Worm (Caenorhabditis elegans) whole organism, L1 larva: ENCODE measurements around the gene twk-6.

Experiments used
- C04F5.9 ChIP-seq: sonication (generic microtip); optimal IDR thresholded peaks from 2 replicates; lab custom pipeline; 2016; ENCODE audit warnings: missing genetic modification characterization, missing compliant biosample characterization
- C34B4.2 ChIP-seq: sonication (generic microtip); optimal IDR thresholded peaks from 2 replicates; lab custom pipeline; 2017; ENCODE audit warnings: mild to moderate bottlenecking, missing genetic modification characterization, missing compliant biosample characterization
- F16B12.6 ChIP-seq: fragments of 150-350 bp; optimal IDR thresholded peaks from 2 replicates; lab custom pipeline; 2014; ENCODE audit warnings: missing biosample characterization, missing genetic modification characterization
- Y116A8C.19 ChIP-seq: sonication (generic microtip); optimal IDR thresholded peaks from 2 replicates; lab custom pipeline; 2016; ENCODE audit warnings: missing compliant biosample characterization, missing genetic modification characterization, borderline replicate concordance
- alr-1 ChIP-seq: fragments of 200-800 bp; sonication (Bioruptor generic); optimal IDR thresholded peaks from 2 replicates; lab custom pipeline; 2018; ENCODE audit warnings: borderline replicate concordance, mild to moderate bottlenecking, missing genetic modification characterization, missing compliant biosample characterization
- ama-1 ChIP-seq: fragments of 150-350 bp; optimal IDR thresholded peaks from 2 replicates; lab custom pipeline; 2014
- ceh-8 ChIP-seq: fragments of 200-800 bp; sonication (Bioruptor generic); optimal IDR thresholded peaks from 2 replicates; lab custom pipeline; 2018; ENCODE audit warnings: mild to moderate bottlenecking, missing genetic modification characterization, moderate library complexity, missing compliant biosample characterization
- ceh-88 ChIP-seq: fragments of 200-800 bp; sonication (Bioruptor generic); IDR thresholded peaks from 2 replicates; pipeline ENCODE4 v1.3.6; 2022; ENCODE audit warnings: missing genetic modification characterization, missing compliant biosample characterization
- ceh-90 ChIP-seq: sonication (generic microtip); optimal IDR thresholded peaks from 2 replicates; lab custom pipeline; 2016; ENCODE audit warnings: missing genetic modification characterization, missing compliant biosample characterization
- dsc-1 ChIP-seq: sonication (generic microtip); optimal IDR thresholded peaks from 2 replicates; lab custom pipeline; 2016; ENCODE audit warnings: mild to moderate bottlenecking, missing genetic modification characterization, missing compliant biosample characterization
- efl-1 ChIP-seq, 4 experiments: fragments of 150-350 bp; optimal IDR thresholded peaks in 3 of 4; peaks in 1 of 4; 1 replicate in 1 of 4; 2 replicates in 3 of 4; lab custom pipeline; 2014; ENCODE audit warnings: missing biosample characterization in 2 of 4, missing genetic modification characterization in 2 of 4, missing genetic modification reagents in 2 of 4
- egl-13 ChIP-seq: sonication (generic microtip); optimal IDR thresholded peaks from 2 replicates; lab custom pipeline; 2016; ENCODE audit warnings: missing genotype, missing genetic modification reagents, missing genetic modification characterization, missing compliant biosample characterization
- egl-27 ChIP-seq, 2 experiments: fragments of 150-350 bp in 1 of 2; sonication (generic microtip); optimal IDR thresholded peaks; 3 replicates each; lab custom pipeline; 2017 to 2018; ENCODE audit warnings: missing biosample characterization in 2 of 2, missing genetic modification characterization in 2 of 2, missing genetic modification reagents in 2 of 2
- elt-3 ChIP-seq, 6 experiments: fragments of 150-350 bp in 1 of 6; sonication (generic microtip); optimal IDR thresholded peaks; 2 replicates each; lab custom pipeline; 2017 to 2018; ENCODE audit warnings: missing biosample characterization in 6 of 6, missing genetic modification characterization in 6 of 6, inconsistent platforms in 1 of 6
- fkh-10 ChIP-seq: sonication (generic microtip); optimal IDR thresholded peaks from 2 replicates; lab custom pipeline; 2017; ENCODE audit warnings: missing biosample characterization, missing genetic modification reagents, missing genetic modification characterization
- fos-1 ChIP-seq: fragments of 150-350 bp; optimal IDR thresholded peaks from 2 replicates; lab custom pipeline; 2014; ENCODE audit warnings: missing biosample characterization, missing genetic modification characterization
- grh-1 ChIP-seq: fragments of 200-800 bp; sonication (Bioruptor generic); IDR thresholded peaks from 2 replicates; pipeline ENCODE4 v1.3.6; 2022; ENCODE audit warnings: missing genetic modification reagents, missing genetic modification characterization, missing compliant biosample characterization
- hlh-17 ChIP-seq: fragments of 200-800 bp; sonication (Bioruptor generic); optimal IDR thresholded peaks from 2 replicates; lab custom pipeline; 2018; ENCODE audit warnings: missing genetic modification characterization, mild to moderate bottlenecking, missing compliant biosample characterization, moderate library complexity, borderline replicate concordance
- hpl-2 ChIP-seq: fragments of 150-350 bp; optimal IDR thresholded peaks from 2 replicates; lab custom pipeline; 2014; ENCODE audit warnings: missing biosample characterization, missing genetic modification reagents, missing genetic modification characterization
- irx-1 ChIP-seq: sonication (generic microtip); optimal IDR thresholded peaks from 2 replicates; lab custom pipeline; 2016; ENCODE audit warnings: missing genetic modification characterization, missing compliant biosample characterization
- lin-13 ChIP-seq: fragments of 150-350 bp; optimal IDR thresholded peaks from 2 replicates; lab custom pipeline; 2014; ENCODE audit warnings: missing biosample characterization, missing genetic modification reagents, missing genetic modification characterization
- lin-15B ChIP-seq: fragments of 150-350 bp; sonication (generic microtip); optimal IDR thresholded peaks from 3 replicates; lab custom pipeline; 2014; ENCODE audit warnings: missing biosample characterization, missing genetic modification characterization
- lin-39 ChIP-seq: fragments of 150-350 bp; optimal IDR thresholded peaks from 2 replicates; lab custom pipeline; 2014; ENCODE audit warnings: missing biosample characterization, missing genetic modification reagents, missing genetic modification characterization
- lir-3 ChIP-seq: sonication (generic microtip); optimal IDR thresholded peaks from 2 replicates; lab custom pipeline; 2016; ENCODE audit warnings: mild to moderate bottlenecking, missing genetic modification characterization, moderate library complexity, missing compliant biosample characterization; ENCODE audit not compliant: poor library complexity
- lsy-2 ChIP-seq, 2 experiments: fragments of 150-350 bp; optimal IDR thresholded peaks; 2 replicates each; lab custom pipeline; 2014; ENCODE audit warnings: missing biosample characterization in 2 of 2, missing genetic modification characterization in 2 of 2
- mef-2 ChIP-seq: fragments of 150-350 bp; optimal IDR thresholded peaks from 2 replicates; lab custom pipeline; 2014; ENCODE audit warnings: missing biosample characterization, missing genetic modification characterization
- nhr-19 ChIP-seq: fragments of 200-800 bp; sonication (Bioruptor generic); conservative IDR thresholded peaks from 2 replicates; pipeline ENCODE4 v1.3.6; 2022; ENCODE audit warnings: missing genetic modification characterization, missing compliant biosample characterization
- nhr-20 ChIP-seq: sonication (generic microtip); optimal IDR thresholded peaks from 2 replicates; lab custom pipeline; 2016; ENCODE audit warnings: mild to moderate bottlenecking, missing genetic modification characterization, missing compliant biosample characterization
- nhr-77 ChIP-seq: fragments of 150-350 bp; optimal IDR thresholded peaks from 2 replicates; lab custom pipeline; 2014; ENCODE audit warnings: missing biosample characterization, missing genetic modification characterization
- nhr-90 ChIP-seq: sonication (generic microtip); optimal IDR thresholded peaks from 2 replicates; lab custom pipeline; 2016; ENCODE audit warnings: mild to moderate bottlenecking, missing genetic modification characterization, missing compliant biosample characterization; ENCODE audit not compliant: poor library complexity
- pax-3 ChIP-seq: fragments of 200-800 bp; sonication (Bioruptor generic); optimal IDR thresholded peaks from 2 replicates; lab custom pipeline; 2018; ENCODE audit warnings: mild to moderate bottlenecking, missing genetic modification characterization, moderate library complexity, missing compliant biosample characterization
- rnt-1 ChIP-seq: sonication (generic microtip); optimal IDR thresholded peaks from 2 replicates; lab custom pipeline; 2016; ENCODE audit warnings: mild to moderate bottlenecking, missing genetic modification characterization, moderate library complexity, missing compliant biosample characterization
- skn-1 ChIP-seq: fragments of 150-350 bp; optimal IDR thresholded peaks from 2 replicates; lab custom pipeline; 2014; ENCODE audit warnings: missing biosample characterization, missing genetic modification characterization
- snu-23 ChIP-seq: sonication (generic microtip); optimal IDR thresholded peaks from 2 replicates; lab custom pipeline; 2016; ENCODE audit warnings: missing genetic modification characterization, missing compliant biosample characterization
- sox-4 ChIP-seq: sonication (generic microtip); optimal IDR thresholded peaks from 2 replicates; lab custom pipeline; 2016; ENCODE audit warnings: missing genetic modification characterization, missing compliant biosample characterization
- swsn-7 ChIP-seq: sonication (generic microtip); optimal IDR thresholded peaks from 2 replicates; lab custom pipeline; 2016; ENCODE audit warnings: missing genetic modification characterization, missing compliant biosample characterization
- tbx-2 ChIP-seq: sonication (generic microtip); optimal IDR thresholded peaks from 2 replicates; lab custom pipeline; 2016; ENCODE audit warnings: missing genetic modification characterization, missing compliant biosample characterization
- unc-86 ChIP-seq: sonication (generic microtip); optimal IDR thresholded peaks from 2 replicates; lab custom pipeline; 2016; ENCODE audit warnings: missing genetic modification characterization, missing compliant biosample characterization
- unc-98 ChIP-seq: fragments of 200-800 bp; sonication (Bioruptor generic); IDR thresholded peaks from 2 replicates; pipeline ENCODE4 v1.3.6; 2022; ENCODE audit warnings: missing genetic modification characterization, missing compliant biosample characterization
- zag-1 ChIP-seq: fragments of 150-350 bp; optimal IDR thresholded peaks from 2 replicates; lab custom pipeline; 2014; ENCODE audit warnings: missing biosample characterization, missing genetic modification characterization

twk-6 gene

ce11 chrIII:4756983-4757382, 14.3 kb downstream of the twk-6 start, which contains the start of gene fbxl-2 (continued):
- no peak for TF ChIP-seq hlh-17 (GFP tag; lab: Kevin White, UChicago)
- TF ChIP-seq F16B12.6 (tag; lab: Kevin White, UChicago): peak; percentile 79
- peak; percentile 96 for TF ChIP-seq lin-13
- peak in 5 of 6 experiments; percentile 55 to 96 (median 88) for TF ChIP-seq elt-3 (tag; optimal IDR thresholded peaks at IDR 0.05; lab: Kevin White, UChicago)
- TF ChIP-seq nhr-77 (tag; lab: Kevin White, UChicago): peak; percentile 94
- no peak for TF ChIP-seq egl-27 (tag; optimal IDR thresholded peaks at IDR 0.05; lab: Kevin White, UChicago)
- peak; percentile 98 for TF ChIP-seq snu-23 (GFP tag; lab: Kevin White, UChicago)
- TF ChIP-seq tbx-2 (tag; lab: Kevin White, UChicago): peak; percentile 97
- TF ChIP-seq Y116A8C.19 (tag; lab: Kevin White, UChicago): no peak
- peak; percentile 95 for TF ChIP-seq nhr-90
- TF ChIP-seq unc-86 (tag; lab: Kevin White, UChicago): peak; percentile 94
- peak; percentile 99 for TF ChIP-seq C04F5.9
- TF ChIP-seq sox-4 (tag; lab: Kevin White, UChicago): peak; percentile 81
- TF ChIP-seq dsc-1 (tag; lab: Kevin White, UChicago): peak; percentile 95
- TF ChIP-seq lir-3 (tag; lab: Kevin White, UChicago): peak; percentile 82
- peak; percentile 82 for TF ChIP-seq mef-2 (tag; lab: Kevin White, UChicago)
- peak; percentile 99 for TF ChIP-seq rnt-1
- peak; percentile 95 for TF ChIP-seq swsn-7
- no peak for TF ChIP-seq ama-1 (lab: Kevin White, UChicago)
- TF ChIP-seq irx-1 (tag; lab: Kevin White, UChicago): peak; percentile 93
- peak; percentile 97 for TF ChIP-seq lsy-2 (tag; optimal IDR thresholded peaks at IDR 0.05; lab: Kevin White, UChicago)
- TF ChIP-seq nhr-19 (GFP tag; lab: Robert Waterston, UW): peak; percentile 98
- peak; percentile 83 for TF ChIP-seq ceh-88
- peak; percentile 95 for TF ChIP-seq nhr-20 (tag; lab: Kevin White, UChicago)
- TF ChIP-seq zag-1: no peak
- no peak for TF ChIP-seq alr-1 (tag; lab: Kevin White, UChicago)
- TF ChIP-seq C34B4.2 (tag; lab: Kevin White, UChicago): peak; percentile 80
- TF ChIP-seq skn-1: peak; percentile 96
- TF ChIP-seq egl-13 (tag; lab: Kevin White, UChicago): peak; percentile 89
- TF ChIP-seq unc-98 (GFP tag; lab: Robert Waterston, UW): peak; percentile 73
- TF ChIP-seq lin-39 (tag; lab: Kevin White, UChicago): peak; percentile 85
- peak; percentile 94 for TF ChIP-seq ceh-8 (GFP tag; lab: Kevin White, UChicago)
- TF ChIP-seq pax-3 (tag; lab: Kevin White, UChicago): peak; percentile 91
- peak; percentile 94 for TF ChIP-seq grh-1 (GFP tag; lab: Robert Waterston, UW)
- peak; percentile 87 for TF ChIP-seq fos-1
- TF ChIP-seq hpl-2: peak; percentile 30

ce11 chrIII:4762846-4763245, 20.1 kb downstream of the twk-6 start:
- TF ChIP-seq lin-15B (tag; lab: Kevin White, UChicago): no peak
- TF ChIP-seq efl-1 (optimal IDR thresholded peaks at IDR 0.05; lab: Kevin White, UChicago): no peak
- peak in 1 of 2 experiments; percentile 25 for TF ChIP-seq efl-1 (GFP tag; optimal IDR thresholded peaks at IDR 0.05 in 1 of 2; lab: Kevin White, UChicago)

ce11 chrIII:4763509-4763908, 20.8 kb downstream of the twk-6 start, which contains the start of gene B0393.4:
Gene B0393.4 (minus strand): TSS chrIII:4763609.
- TF ChIP-seq efl-1 (optimal IDR thresholded peaks at IDR 0.05; lab: Kevin White, UChicago): no peak
- TF ChIP-seq efl-1 (GFP tag; optimal IDR thresholded peaks at IDR 0.05 in 1 of 2; lab: Kevin White, UChicago): peak in 1 of 2 experiments; percentile 36
- TF ChIP-seq ceh-8 (GFP tag; lab: Kevin White, UChicago): no peak
- no peak for TF ChIP-seq ceh-90 (tag; lab: Kevin White, UChicago)
- TF ChIP-seq fkh-10 (GFP tag; lab: Kevin White, UChicago): no peak
- TF ChIP-seq unc-98 (GFP tag; lab: Robert Waterston, UW): no peak
